Worm (Caenorhabditis elegans): ENCODE data around the gene npr-36.

npr-36 gene

DNA sequence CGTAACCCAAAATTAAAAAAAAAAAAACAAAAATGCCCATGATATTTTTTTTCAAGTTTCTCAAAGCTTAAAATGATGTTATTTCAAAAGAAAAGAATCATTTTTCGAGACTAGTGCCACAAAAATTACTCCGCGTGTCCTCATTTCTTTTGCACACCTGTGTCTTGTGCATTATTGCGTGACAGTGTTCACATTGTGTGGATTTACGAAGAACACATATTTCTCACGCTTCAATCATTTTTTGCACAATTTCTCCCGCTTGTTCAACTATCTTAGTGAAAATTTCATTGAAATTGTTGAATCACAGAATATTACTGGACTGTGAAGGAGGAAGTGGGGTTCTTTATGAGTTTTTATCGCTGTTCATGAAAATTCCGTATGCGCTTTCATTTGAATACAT lies 49.3 kb downstream of the npr-36 start:
- no peak for TF ChIP-seq vab-15 (tag; optimal IDR thresholded peaks at IDR 0.05)
- no peak for TF ChIP-seq rnt-1 (tag; optimal IDR thresholded peaks at IDR 0.05)
- TF ChIP-seq ceh-90 (tag; optimal IDR thresholded peaks at IDR 0.05): no peak
- TF ChIP-seq nhr-47 (tag; optimal IDR thresholded peaks at IDR 0.05): no peak
- no peak for TF ChIP-seq irx-1 (tag; optimal IDR thresholded peaks at IDR 0.05)
- TF ChIP-seq ceh-63 (GFP tag; optimal IDR thresholded peaks at IDR 0.05): no peak
- no peak for TF ChIP-seq aha-1 (tag; optimal IDR thresholded peaks at IDR 0.05)
- no peak for TF ChIP-seq egl-27 (tag; optimal IDR thresholded peaks at IDR 0.05)
- peak; percentile 55 for TF ChIP-seq F16B12.6 (tag; optimal IDR thresholded peaks at IDR 0.05)
- TF ChIP-seq efl-1 (optimal IDR thresholded peaks at IDR 0.05): no peak
- peak in 1 of 2 experiments; percentile 87 for TF ChIP-seq efl-1 (GFP tag; optimal IDR thresholded peaks at IDR 0.05 in 1 of 2)
- TF ChIP-seq lin-15B (tag; optimal IDR thresholded peaks at IDR 0.05): no peak
- TF ChIP-seq lin-35 (GFP tag; optimal IDR thresholded peaks at IDR 0.05): peak in 1 of 2 experiments; percentile 8

DNA sequence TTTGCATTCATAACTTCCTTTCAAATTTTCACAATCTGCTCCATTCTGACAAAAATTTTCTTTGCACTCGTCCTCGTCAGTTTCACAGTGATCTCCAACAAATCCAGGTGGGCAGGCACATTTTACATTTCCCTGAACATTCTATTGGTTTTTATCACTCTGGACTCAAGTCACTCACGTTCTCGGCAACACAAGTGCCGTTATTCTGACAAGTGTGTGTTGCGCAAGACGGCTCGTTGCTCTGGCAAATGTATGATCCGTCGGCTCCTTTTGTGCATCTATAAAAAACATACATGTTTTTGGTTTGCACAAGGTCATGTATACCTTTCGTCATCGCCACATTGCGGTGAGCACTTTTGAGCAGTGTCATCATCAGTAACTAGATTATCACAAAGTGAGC lies 53.1 kb downstream of the npr-36 start:
- TF ChIP-seq nhr-47 (tag; optimal IDR thresholded peaks at IDR 0.05) (no peak), mep-1 (tag; optimal IDR thresholded peaks at IDR 0.05) (no peak), fos-1 (tag; optimal IDR thresholded peaks at IDR 0.05) (no peak), ztf-11 (tag; optimal IDR thresholded peaks at IDR 0.05) (no peak), efl-1 (optimal IDR thresholded peaks at IDR 0.05) (no peak), efl-1 (GFP tag; optimal IDR thresholded peaks at IDR 0.05 in 1 of 2) (peak in 1 of 2 experiments; percentile 91), F16B12.6 (tag; optimal IDR thresholded peaks at IDR 0.05) (no peak), hpl-2 (GFP tag; optimal IDR thresholded peaks at IDR 0.05) (no peak), vab-15 (tag; optimal IDR thresholded peaks at IDR 0.05) (no peak)
